Worm (Caenorhabditis elegans): ENCODE results near the gene F36A4.3.

Gene F36A4.3

ce11 chrIV:4262993-4263392 is 6.4 kb upstream of the F36A4.3 start, which contains the start of gene col-33:
Gene col-33, plus strand, starts transcription at chrIV:4263293.
- TF ChIP-seq nhr-11 (tag; optimal IDR thresholded peaks at IDR 0.05) = no peak
- no peak for TF ChIP-seq lsy-12 (tag; optimal IDR thresholded peaks at IDR 0.05)
- TF ChIP-seq mdl-1 (tag; optimal IDR thresholded peaks at IDR 0.05) = no peak
- no peak for TF ChIP-seq nhr-77 (tag; optimal IDR thresholded peaks at IDR 0.05)
- no peak for TF ChIP-seq unc-39 (tag; optimal IDR thresholded peaks at IDR 0.05)
- TF ChIP-seq nhr-76 (tag; optimal IDR thresholded peaks at IDR 0.05) = no peak
- TF ChIP-seq lin-39 (tag; optimal IDR thresholded peaks at IDR 0.05) = no peak
- no peak for TF ChIP-seq tbx-2 (tag; optimal IDR thresholded peaks at IDR 0.05)
- no peak for TF ChIP-seq nfya-1 (tag; optimal IDR thresholded peaks at IDR 0.05; ENCODE audit: insufficient read depth)
- no peak for TF ChIP-seq ZK546.5 (tag; optimal IDR thresholded peaks at IDR 0.05)
- no peak for TF ChIP-seq nhr-237 (tag; optimal IDR thresholded peaks at IDR 0.05)
- no peak for TF ChIP-seq sea-2 (GFP tag; optimal IDR thresholded peaks at IDR 0.05)
- no peak for TF ChIP-seq ceh-28 (tag; optimal IDR thresholded peaks at IDR 0.05)
- no peak for TF ChIP-seq fkh-10 (GFP tag; optimal IDR thresholded peaks at IDR 0.05)
- TF ChIP-seq R02D3.7 (tag; optimal IDR thresholded peaks at IDR 0.05) = no peak
- TF ChIP-seq unc-62 (GFP tag; optimal IDR thresholded peaks at IDR 0.05) = no peak
- no peak for TF ChIP-seq aly-2 (tag; optimal IDR thresholded peaks at IDR 0.05)
- no peak for TF ChIP-seq egl-5 (tag; optimal IDR thresholded peaks at IDR 0.05)
- TF ChIP-seq daf-12 (tag; optimal IDR thresholded peaks at IDR 0.05) = no peak

ce11 chrIV:4264649-4265048 is 4.8 kb upstream of the F36A4.3 start:
- TF ChIP-seq fkh-10 (GFP tag; optimal IDR thresholded peaks at IDR 0.05) (no peak), lin-15B (tag; optimal IDR thresholded peaks at IDR 0.05) (no peak), hmg-11 (tag; optimal IDR thresholded peaks at IDR 0.05) (no peak), lsy-12 (tag; optimal IDR thresholded peaks at IDR 0.05) (no peak), skn-1 (tag; optimal IDR thresholded peaks at IDR 0.05) (no peak), unc-39 (tag; optimal IDR thresholded peaks at IDR 0.05) (no peak)

ce11 chrIV:4265224-4265623 is 4.2 kb upstream of the F36A4.3 start, which contains the start of gene F36A4.5:
Gene F36A4.5, plus strand, starts transcription at chrIV:4265524.
- TF ChIP-seq ceh-82 (tag; optimal IDR thresholded peaks at IDR 0.05) = no peak
- TF ChIP-seq skn-1 (tag; optimal IDR thresholded peaks at IDR 0.05) = no peak
- TF ChIP-seq nhr-67 (tag; optimal IDR thresholded peaks at IDR 0.05) = no peak
- no peak for TF ChIP-seq nhr-77 (tag; optimal IDR thresholded peaks at IDR 0.05)
- TF ChIP-seq nhr-25 (tag; optimal IDR thresholded peaks at IDR 0.05) = no peak
- no peak for TF ChIP-seq R02D3.7 (tag; optimal IDR thresholded peaks at IDR 0.05)
- no peak for TF ChIP-seq hmg-11 (tag; optimal IDR thresholded peaks at IDR 0.05)
- no peak for TF ChIP-seq elt-1 (tag; optimal IDR thresholded peaks at IDR 0.05)
- TF ChIP-seq fkh-2 (tag; optimal IDR thresholded peaks at IDR 0.05) = no peak
- no peak for TF ChIP-seq nhr-11 (tag; optimal IDR thresholded peaks at IDR 0.05)

ce11 chrIV:4265951-4266350 is 3.5 kb upstream of the F36A4.3 start:
- TF ChIP-seq ceh-9 (tag; optimal IDR thresholded peaks at IDR 0.05) (no peak), fos-1 (tag; optimal IDR thresholded peaks at IDR 0.05) (no peak), ceh-28 (tag; optimal IDR thresholded peaks at IDR 0.05) (no peak), pha-4 (tag; optimal IDR thresholded peaks at IDR 0.05) (no peak), R02D3.7 (tag; optimal IDR thresholded peaks at IDR 0.05) (no peak), nhr-67 (tag; optimal IDR thresholded peaks at IDR 0.05) (no peak), ztf-4 (tag; optimal IDR thresholded peaks at IDR 0.05) (no peak), pqm-1 (tag; optimal IDR thresholded peaks at IDR 0.05) (no peak)

ce11 chrIV:4267320-4267719 is 2.1 kb upstream of the F36A4.3 start, which contains the start of gene F36A4.4:
Gene F36A4.4, plus strand, starts transcription at chrIV:4267620.
- TF ChIP-seq ceh-9 (tag; optimal IDR thresholded peaks at IDR 0.05) (no peak), fkh-2 (tag; optimal IDR thresholded peaks at IDR 0.05) (no peak), nhr-77 (tag; optimal IDR thresholded peaks at IDR 0.05) (no peak), unc-39 (tag; optimal IDR thresholded peaks at IDR 0.05) (no peak), elt-2 (tag; optimal IDR thresholded peaks at IDR 0.05) (no peak), pha-4 (tag; optimal IDR thresholded peaks at IDR 0.05) (no peak), egl-5 (tag; optimal IDR thresholded peaks at IDR 0.05) (no peak), nfya-1 (tag; optimal IDR thresholded peaks at IDR 0.05; ENCODE audit: insufficient read depth) (no peak), snpc-4 (tag; optimal IDR thresholded peaks at IDR 0.05) (no peak), tbx-2 (tag; optimal IDR thresholded peaks at IDR 0.05) (no peak), ceh-16 (tag; optimal IDR thresholded peaks at IDR 0.05) (no peak), egl-27 (tag; optimal IDR thresholded peaks at IDR 0.05) (no peak), nhr-23 (tag; optimal IDR thresholded peaks at IDR 0.05) (no peak), nhr-28 (tag; optimal IDR thresholded peaks at IDR 0.05) (no peak), zag-1 (tag; optimal IDR thresholded peaks at IDR 0.05) (no peak), ama-1 (optimal IDR thresholded peaks at IDR 0.05) (no peak), fkh-10 (GFP tag; optimal IDR thresholded peaks at IDR 0.05) (no peak), ceh-28 (tag; optimal IDR thresholded peaks at IDR 0.05) (no peak)
